Fruit fly (Drosophila melanogaster) ovary, adult (tissue): ENCODE measurements around the gene CG14868.
A peak's percentile ranks its signal among the peaks of the same experiment; 100 is the strongest.

ENCODE experiments used
- CG17801 ChIP-seq: fragments of 200-800 bp; optimal IDR thresholded peaks from 2 replicates; lab custom pipeline; 2019; ENCODE audit warnings: missing biosample characterization, mild to moderate bottlenecking, missing genetic modification characterization, moderate library complexity; ENCODE audit not compliant: partially characterized antibody

The CG14868 gene

dm6 chr3R:15393206-15393805 is 23.6 kb upstream of the CG14868 start:
- no peak for TF ChIP-seq CG17801 (GFP tag; lab: Kevin White, UChicago)

dm6 chr3R:15382851-15383250 is 13.1 kb upstream of the CG14868 start, which contains the start of gene h-cup:
Gene h-cup (minus strand): TSS chr3R:15382951.
- no peak for TF ChIP-seq CG17801 (GFP tag; lab: Kevin White, UChicago)

dm6 chr3R:15379071-15379470 is 9.3 kb upstream of the CG14868 start:
- no peak for TF ChIP-seq CG17801 (GFP tag; lab: Kevin White, UChicago)

- no peak for TF ChIP-seq CG17801 (GFP tag; lab: Kevin White, UChicago)
Measured at dm6 chr3R:15375470-15375869, 5.7 kb upstream of the CG14868 start.

dm6 chr3R:15374397-15374796 is 4.7 kb upstream of the CG14868 start, which contains the start of gene Rbp:
Gene Rbp (plus strand): TSS chr3R:15374635.
- no peak for TF ChIP-seq CG17801 (GFP tag; lab: Kevin White, UChicago)

- peak; percentile 67 for TF ChIP-seq CG17801 (GFP tag; lab: Kevin White, UChicago)
Measured at dm6 chr3R:15371833-15372232, 2.1 kb upstream of the CG14868 start, which contains the start of the genes Ccm3 and CG6136. Gene Ccm3 (plus strand): TSS chr3R:15371957. Gene CG6136 (minus strand): TSS chr3R:15372212.

dm6 chr3R:15367477-15367876 is 2.3 kb downstream of the CG14868 start, which contains the start of gene CG34404:
Gene CG34404 (minus strand): TSS chr3R:15367665.
- no peak for TF ChIP-seq CG17801 (GFP tag; lab: Kevin White, UChicago)

dm6 chr3R:15366839-15367238 is 2.9 kb downstream of the CG14868 start:
- peak; percentile 6 for TF ChIP-seq CG17801 (GFP tag; lab: Kevin White, UChicago)

- peak; percentile 10 for TF ChIP-seq CG17801 (GFP tag; lab: Kevin White, UChicago)
Measured at dm6 chr3R:15363608-15364007, 6.1 kb downstream of the CG14868 start, which contains the start of gene CG6171. Gene CG6171 (minus strand): TSS chr3R:15363857.

- TF ChIP-seq CG17801 (GFP tag; lab: Kevin White, UChicago): peak; percentile 65
Measured at dm6 chr3R:15361490-15361889, 8.3 kb downstream of the CG14868 start, which contains the start of the genes Cog2 and Trax. Gene Cog2 (minus strand): TSS chr3R:15361657. Gene Trax (plus strand): TSS chr3R:15361692.

- TF ChIP-seq CG17801 (GFP tag; lab: Kevin White, UChicago): peak; percentile 90
Measured at dm6 chr3R:15356645-15357431, 12.9 kb downstream of the CG14868 start, which contains the start of the genes Atg4b and Hibch. Gene Atg4b (minus strand): TSS chr3R:15356924. Gene Hibch (plus strand): TSS chr3R:15357229.

- TF ChIP-seq CG17801 (GFP tag; lab: Kevin White, UChicago): no peak
Measured at dm6 chr3R:15356152-15356551, 13.6 kb downstream of the CG14868 start.

- TF ChIP-seq CG17801 (GFP tag; lab: Kevin White, UChicago): no peak
Measured at dm6 chr3R:15354019-15354418, 15.7 kb downstream of the CG14868 start.

dm6 chr3R:15350993-15351426 is 18.7 kb downstream of the CG14868 start, which contains the start of the genes Trs33 and Tmtc4:
Gene Trs33 (minus strand): TSS chr3R:15350995.
Gene Tmtc4 (plus strand): TSS chr3R:15351225.
- TF ChIP-seq CG17801 (GFP tag; lab: Kevin White, UChicago): peak; percentile 57

- TF ChIP-seq CG17801 (GFP tag; lab: Kevin White, UChicago): no peak
Measured at dm6 chr3R:15347822-15348221, 21.9 kb downstream of the CG14868 start, which contains the start of the genes CG42726 and CG42727. Gene CG42726 (plus strand): TSS chr3R:15348048. Gene CG42727 (plus strand): TSS chr3R:15348048.
